Fruit fly (Drosophila melanogaster) Kc167 (cell line): ENCODE results near the gene CG1146.

Experiments used
- Myc ChIP-seq: fragments of >200 bp; optimal IDR thresholded peaks from 2 replicates; lab custom pipeline; 2017; ENCODE audit warnings: missing external identifiers
- Sin3A ChIP-seq: fragments of >200 bp; optimal IDR thresholded peaks from 2 replicates; lab custom pipeline; 2018; ENCODE audit warnings: missing external identifiers
- h ChIP-seq: fragments of >200 bp; optimal IDR thresholded peaks from 3 replicates; lab custom pipeline; 2018; ENCODE audit warnings: missing external identifiers
- insv ChIP-seq: fragments of >200 bp; optimal IDR thresholded peaks from 3 replicates; lab custom pipeline; 2018; ENCODE audit warnings: missing external identifiers
- psq ChIP-seq: fragments of >200 bp; optimal IDR thresholded peaks from 2 replicates; lab custom pipeline; 2017; ENCODE audit warnings: missing external identifiers
- ttk ChIP-seq: sonication (Bioruptor generic); optimal IDR thresholded peaks from 2 replicates; lab custom pipeline; 2017; ENCODE audit warnings: missing external identifiers

CG1146 gene

DNA sequence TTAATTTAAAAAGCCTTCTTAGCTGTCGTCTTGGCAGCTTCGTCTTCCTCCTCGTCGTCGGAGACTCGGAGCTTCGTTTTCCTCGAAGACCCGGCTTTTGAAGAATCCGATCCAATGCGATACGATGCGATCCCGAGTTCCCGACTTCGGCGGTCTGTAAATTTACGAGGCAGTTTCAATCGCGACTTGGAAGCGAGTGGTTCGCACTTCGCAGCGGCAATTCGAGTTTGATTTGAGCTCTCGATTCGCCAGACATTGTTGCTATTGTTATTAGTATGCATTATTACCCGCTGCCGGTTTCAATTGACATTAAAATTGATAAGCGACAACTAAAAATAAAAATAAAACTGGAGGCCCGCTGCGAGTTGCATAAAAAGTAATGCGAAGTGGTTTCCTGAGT lies at the start of gene CG1146:
TSS of gene CG1146 (plus strand) at position 171 of the 400 bp plus-strand sequence.
- TF ChIP-seq insv (lab: Kevin White, UChicago), result no peak
- no peak for TF ChIP-seq ttk (lab: Kevin White, UChicago)
- TF ChIP-seq psq, result no peak
- no peak for TF ChIP-seq h (lab: Kevin White, UChicago)
- no peak for TF ChIP-seq Myc (lab: Kevin White, UChicago)
- TF ChIP-seq Sin3A (lab: Kevin White, UChicago), result no peak

- TF ChIP-seq Sin3A (lab: Kevin White, UChicago) (no peak), Myc (lab: Kevin White, UChicago) (no peak), h (lab: Kevin White, UChicago) (no peak), insv (lab: Kevin White, UChicago) (no peak), psq (no peak), ttk (lab: Kevin White, UChicago) (no peak)
Measured at dm6 chr3L:2441831-2442230, 46.8 kb upstream of the CG1146 start.

- no peak for TF ChIP-seq Myc (lab: Kevin White, UChicago)
- no peak for TF ChIP-seq psq
- no peak for TF ChIP-seq Sin3A (lab: Kevin White, UChicago)
- no peak for TF ChIP-seq h (lab: Kevin White, UChicago)
- no peak for TF ChIP-seq ttk (lab: Kevin White, UChicago)
Measured at dm6 chr3L:2442330-2442729, 46.3 kb upstream of the CG1146 start.

DNA sequence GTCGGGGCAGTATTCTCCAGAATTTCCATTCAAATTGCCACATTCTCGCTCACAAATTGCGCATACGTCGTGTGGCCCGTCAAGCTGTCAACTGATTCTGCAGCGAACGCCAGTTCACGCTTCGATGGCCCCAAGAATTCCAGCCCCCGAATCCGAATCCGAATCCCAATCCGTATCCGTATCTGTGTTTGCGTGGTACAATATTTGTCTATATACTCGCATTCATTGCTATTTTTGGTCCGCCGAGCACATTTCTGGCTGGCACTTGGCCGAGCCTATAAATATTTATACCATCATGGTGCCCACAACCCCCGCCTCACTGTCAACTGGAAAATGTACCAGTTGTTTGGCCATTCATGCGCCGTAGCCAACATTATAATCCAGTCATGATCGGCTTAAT lies 42.4 kb upstream of the CG1146 start:
- no peak for TF ChIP-seq ttk (lab: Kevin White, UChicago)
- no peak for TF ChIP-seq Myc (lab: Kevin White, UChicago)
- TF ChIP-seq Sin3A (lab: Kevin White, UChicago), result no peak
- no peak for TF ChIP-seq h (lab: Kevin White, UChicago)
- TF ChIP-seq psq, result no peak
- no peak for TF ChIP-seq insv (lab: Kevin White, UChicago)

DNA sequence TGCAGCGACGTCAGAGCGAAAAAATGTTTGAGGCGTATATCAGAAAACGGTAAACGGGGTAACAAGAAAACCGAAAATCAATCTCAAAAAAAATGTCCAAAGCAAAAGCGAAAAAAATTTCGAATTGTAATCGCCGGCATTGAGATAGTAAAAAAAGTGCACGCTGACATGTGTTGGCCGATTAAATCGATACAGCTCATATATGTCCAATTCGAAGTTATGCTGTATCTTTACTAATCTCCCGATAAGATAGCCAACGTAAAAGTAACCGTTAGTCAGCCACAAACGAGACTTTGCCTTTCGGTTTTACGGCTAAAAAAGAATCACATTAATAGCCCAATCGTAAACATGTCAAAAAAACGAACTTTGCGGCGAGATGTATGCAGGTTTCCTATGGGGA lies 31.7 kb upstream of the CG1146 start:
- TF ChIP-seq insv (lab: Kevin White, UChicago), result no peak
- no peak for TF ChIP-seq Sin3A (lab: Kevin White, UChicago)
- no peak for TF ChIP-seq h (lab: Kevin White, UChicago)
- no peak for TF ChIP-seq psq

DNA sequence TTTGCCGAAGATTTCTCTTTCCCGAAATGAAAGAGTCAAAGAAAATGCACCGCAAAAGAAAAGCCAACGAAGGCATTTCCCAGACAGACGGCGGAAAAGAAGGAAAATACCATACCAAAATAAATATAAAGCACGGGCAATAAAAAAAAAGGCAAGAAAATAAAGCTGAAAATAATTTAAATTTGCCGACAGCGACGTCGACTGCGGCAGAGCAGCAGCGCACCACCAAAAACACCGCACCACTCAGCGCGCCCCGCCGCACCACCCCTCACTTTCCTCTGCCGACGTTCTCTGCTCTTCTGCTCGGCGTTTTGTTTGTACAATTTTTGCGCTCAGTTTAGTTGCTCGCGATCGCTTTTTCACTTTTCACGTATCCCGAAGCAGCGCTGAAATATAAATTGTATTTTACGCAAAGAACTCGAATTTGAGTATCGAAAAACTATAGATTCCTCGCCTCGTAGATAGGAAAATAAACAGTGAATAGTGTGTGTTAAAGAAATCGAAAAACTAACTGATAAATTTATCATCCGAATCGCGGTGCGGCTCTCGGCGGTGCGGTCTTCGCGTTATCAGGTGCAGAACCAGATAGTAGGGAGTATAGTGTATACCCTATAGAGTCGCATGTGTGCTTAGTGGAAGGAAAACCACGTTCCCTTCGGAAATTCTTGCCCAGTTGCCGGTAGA lies 30.9 kb upstream of the CG1146 start:
- TF ChIP-seq ttk (lab: Kevin White, UChicago) (no peak), insv (lab: Kevin White, UChicago) (no peak), Myc (lab: Kevin White, UChicago) (no peak), h (lab: Kevin White, UChicago) (no peak), psq (no peak), Sin3A (lab: Kevin White, UChicago) (no peak)

- no peak for TF ChIP-seq psq
- TF ChIP-seq insv (lab: Kevin White, UChicago), result no peak
- TF ChIP-seq ttk (lab: Kevin White, UChicago), result no peak
- TF ChIP-seq Myc (lab: Kevin White, UChicago), result no peak
- TF ChIP-seq h (lab: Kevin White, UChicago), result no peak
- TF ChIP-seq Sin3A (lab: Kevin White, UChicago), result no peak
Measured at dm6 chr3L:2458763-2459162, 29.8 kb upstream of the CG1146 start.

DNA sequence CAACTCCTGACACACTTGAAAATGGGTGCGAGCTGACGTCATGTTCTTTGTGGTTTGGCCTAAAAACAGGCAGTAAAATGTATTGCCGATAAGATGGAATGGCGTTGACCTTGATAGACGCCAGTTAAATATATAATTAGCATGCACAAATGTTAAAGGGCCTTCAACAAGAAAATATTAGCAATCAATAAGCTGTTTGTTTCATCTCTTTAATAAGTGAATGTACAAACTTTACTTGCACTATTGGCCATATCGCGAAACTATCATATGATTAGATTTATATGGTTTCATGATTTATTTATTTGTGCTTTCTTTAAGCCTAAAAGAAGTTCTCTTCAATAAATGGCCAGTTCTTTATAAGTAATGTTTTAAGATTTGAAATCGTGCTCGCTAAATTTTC lies 26.6 kb upstream of the CG1146 start:
- no peak for TF ChIP-seq Sin3A (lab: Kevin White, UChicago)
- TF ChIP-seq psq, result no peak
- no peak for TF ChIP-seq insv (lab: Kevin White, UChicago)
- no peak for TF ChIP-seq ttk (lab: Kevin White, UChicago)
- TF ChIP-seq Myc (lab: Kevin White, UChicago), result no peak
- TF ChIP-seq h (lab: Kevin White, UChicago), result no peak

- no peak for TF ChIP-seq psq
- TF ChIP-seq Sin3A (lab: Kevin White, UChicago), result no peak
- no peak for TF ChIP-seq Myc (lab: Kevin White, UChicago)
Measured at dm6 chr3L:2466411-2467015, 22.1 kb upstream of the CG1146 start.

dm6 chr3L:2467424-2467838 lies 21.2 kb upstream of the CG1146 start:
- no peak for TF ChIP-seq h (lab: Kevin White, UChicago)
- TF ChIP-seq insv (lab: Kevin White, UChicago), result no peak
- TF ChIP-seq psq, result no peak
- no peak for TF ChIP-seq ttk (lab: Kevin White, UChicago)
- no peak for TF ChIP-seq Sin3A (lab: Kevin White, UChicago)
- TF ChIP-seq Myc (lab: Kevin White, UChicago), result no peak

- TF ChIP-seq ttk (lab: Kevin White, UChicago), result no peak
- no peak for TF ChIP-seq Sin3A (lab: Kevin White, UChicago)
- TF ChIP-seq h (lab: Kevin White, UChicago), result no peak
- TF ChIP-seq insv (lab: Kevin White, UChicago), result no peak
- no peak for TF ChIP-seq psq
- TF ChIP-seq Myc (lab: Kevin White, UChicago), result no peak
Measured at dm6 chr3L:2468509-2468908, 20.1 kb upstream of the CG1146 start.

DNA sequence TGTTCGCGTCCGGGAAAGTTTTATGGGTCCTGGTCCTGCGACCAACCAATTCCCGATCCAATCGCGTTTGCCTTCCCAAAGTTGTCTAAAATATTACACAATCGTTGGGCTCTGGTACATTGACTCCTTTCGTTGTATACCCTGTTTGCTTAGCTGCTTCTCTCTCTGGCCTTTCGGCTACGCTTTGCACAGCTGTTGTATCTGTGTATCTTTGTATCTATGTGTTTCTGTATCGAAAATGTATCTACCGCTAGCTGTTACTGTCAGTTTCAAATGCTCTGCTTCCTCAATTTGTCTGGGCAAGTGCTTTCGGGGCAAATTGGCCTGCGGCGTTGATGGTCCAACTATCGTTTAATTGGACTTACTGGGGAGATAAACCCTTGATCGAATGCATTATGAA lies 18.9 kb upstream of the CG1146 start:
- TF ChIP-seq Myc (lab: Kevin White, UChicago) (no peak), Sin3A (lab: Kevin White, UChicago) (no peak), psq (no peak), h (lab: Kevin White, UChicago) (no peak), ttk (lab: Kevin White, UChicago) (no peak), insv (lab: Kevin White, UChicago) (no peak)
